Fruit fly (Drosophila melanogaster) whole organism, embryonic: ENCODE results near the gene dsd.
A peak's percentile ranks its signal among the peaks of the same experiment; 100 is the strongest.

Experiments
- Abd-B ChIP-seq: fragments of 200-800 bp; sonication (Bioruptor generic); optimal IDR thresholded peaks from 2 replicates; lab custom pipeline; 2018; ENCODE audit warnings: missing biosample characterization, mild to moderate bottlenecking, missing genetic modification characterization, moderate library complexity
- CG10565 ChIP-seq: fragments of 200-800 bp; sonication (Bioruptor generic); optimal IDR thresholded peaks from 3 replicates; lab custom pipeline; 2016; ENCODE audit warnings: missing biosample characterization, mild to moderate bottlenecking, missing genetic modification characterization
- CG11085 ChIP-seq: fragments of 200-800 bp; sonication (Bioruptor generic); IDR thresholded peaks from 2 replicates; pipeline ENCODE4 v1.3.6; 2022; ENCODE audit warnings: missing biosample characterization, missing genetic modification characterization
- CG12104 ChIP-seq: fragments of 200-800 bp; sonication (Bioruptor generic); optimal IDR thresholded peaks from 3 replicates; lab custom pipeline; 2016; ENCODE audit warnings: missing biosample characterization, missing genetic modification characterization
- CG12769 ChIP-seq: fragments of 200-800 bp; sonication (Bioruptor generic); optimal IDR thresholded peaks from 2 replicates; lab custom pipeline; 2019; ENCODE audit warnings: missing biosample characterization, mild to moderate bottlenecking, missing genetic modification characterization, moderate library complexity
- CG12942 ChIP-seq: fragments of 200-800 bp; sonication (Bioruptor generic); optimal IDR thresholded peaks from 3 replicates; lab custom pipeline; 2016; ENCODE audit warnings: missing biosample characterization, missing genetic modification characterization
- CG13894 ChIP-seq: fragments of 200-800 bp; sonication (Bioruptor generic); optimal IDR thresholded peaks from 3 replicates; lab custom pipeline; 2018; ENCODE audit warnings: missing biosample characterization, mild to moderate bottlenecking, missing genetic modification characterization, moderate library complexity
- CG18262 ChIP-seq: fragments of 200-800 bp; optimal IDR thresholded peaks from 3 replicates; lab custom pipeline; 2019; ENCODE audit warnings: missing biosample characterization, mild to moderate bottlenecking, missing genetic modification characterization, moderate library complexity
- CG18599 ChIP-seq: fragments of 200-800 bp; sonication (Bioruptor generic); optimal IDR thresholded peaks from 3 replicates; lab custom pipeline; 2017; ENCODE audit warnings: missing biosample characterization, missing genetic modification characterization, mild to moderate bottlenecking, moderate library complexity, missing genetic modification reagents
- CG2120 ChIP-seq: fragments of 200-800 bp; sonication (Bioruptor generic); optimal IDR thresholded peaks from 3 replicates; lab custom pipeline; 2016; ENCODE audit warnings: missing biosample characterization, missing genetic modification characterization
- CG2678 ChIP-seq: fragments of 200-800 bp; sonication (Bioruptor generic); optimal IDR thresholded peaks from 3 replicates; lab custom pipeline; 2019; ENCODE audit warnings: missing biosample characterization, mild to moderate bottlenecking, missing genetic modification characterization, moderate library complexity
- CG32532 ChIP-seq: fragments of 200-800 bp; sonication (Bioruptor generic); IDR thresholded peaks from 2 replicates; pipeline ENCODE4 v1.3.6; 2022; ENCODE audit warnings: missing biosample characterization, missing genetic modification characterization
- CG4360 ChIP-seq: fragments of 200-800 bp; sonication (Bioruptor generic); IDR thresholded peaks from 2 replicates; pipeline ENCODE4 v1.3.6; 2022; ENCODE audit warnings: missing biosample characterization, missing genetic modification characterization
- CG4404 ChIP-seq: fragments of 200-800 bp; sonication (Bioruptor generic); IDR thresholded peaks from 2 replicates; pipeline ENCODE4 v1.3.6; 2022; ENCODE audit warnings: missing biosample characterization, missing genetic modification characterization
- CG6791 ChIP-seq: fragments of 200-800 bp; sonication (Bioruptor generic); IDR thresholded peaks from 3 replicates; pipeline ENCODE4 v1.3.6; 2022; ENCODE audit warnings: missing biosample characterization, missing genetic modification characterization; ENCODE audit not compliant: partially characterized antibody
- CG8089 ChIP-seq: fragments of 200-800 bp; sonication (Bioruptor generic); optimal IDR thresholded peaks from 3 replicates; lab custom pipeline; 2016; ENCODE audit warnings: missing biosample characterization, missing genetic modification characterization
- CG9727 ChIP-seq: fragments of 200-800 bp; sonication (Bioruptor generic); optimal IDR thresholded peaks from 3 replicates; lab custom pipeline; 2017; ENCODE audit warnings: missing biosample characterization, mild to moderate bottlenecking, missing genetic modification characterization
- CHES-1-like ChIP-seq: fragments of 200-800 bp; sonication (Bioruptor generic); optimal IDR thresholded peaks from 2 replicates; lab custom pipeline; 2016; ENCODE audit warnings: missing biosample characterization, missing genetic modification characterization
- Dek ChIP-seq: fragments of 200-800 bp; sonication (Bioruptor generic); optimal IDR thresholded peaks from 3 replicates; lab custom pipeline; 2019; ENCODE audit warnings: missing biosample characterization, mild to moderate bottlenecking, missing genetic modification characterization, moderate library complexity
- Dll ChIP-seq: fragments of 200-800 bp; sonication (Bioruptor generic); IDR thresholded peaks from 4 replicates; pipeline ENCODE4 v1.3.6; 2022; ENCODE audit warnings: missing biosample characterization, missing genetic modification characterization; ENCODE audit not compliant: partially characterized antibody
- H15 ChIP-seq: fragments of 200-800 bp; sonication (Bioruptor generic); IDR thresholded peaks from 3 replicates; pipeline ENCODE4 v1.3.6; 2022; ENCODE audit warnings: missing biosample characterization, missing genetic modification characterization
- HHEX ChIP-seq: fragments of 200-800 bp; sonication (Bioruptor generic); optimal IDR thresholded peaks from 3 replicates; lab custom pipeline; 2017; ENCODE audit warnings: missing biosample characterization, mild to moderate bottlenecking, missing genetic modification characterization, missing genetic modification reagents
- HLH3B ChIP-seq: fragments of 200-800 bp; sonication (Bioruptor generic); IDR thresholded peaks from 2 replicates; pipeline ENCODE4 v1.3.6; 2022; ENCODE audit warnings: missing biosample characterization, missing genetic modification characterization
- Hr39 ChIP-seq: fragments of >200 bp; optimal IDR thresholded peaks from 2 replicates; lab custom pipeline; 2017
- Kr ChIP-seq: fragments of 200-800 bp; sonication (Bioruptor generic); optimal IDR thresholded peaks from 2 replicates; lab custom pipeline; 2017; ENCODE audit warnings: missing biosample characterization, mild to moderate bottlenecking, missing genetic modification characterization
- Max ChIP-seq: fragments of 200-800 bp; sonication (Bioruptor generic); optimal IDR thresholded peaks from 2 replicates; lab custom pipeline; 2016; ENCODE audit warnings: missing biosample characterization, mild to moderate bottlenecking, missing genetic modification characterization
- Med ChIP-seq: fragments of 200-800 bp; sonication (Bioruptor generic); peaks from one replicate; lab custom pipeline; 2016; ENCODE audit warnings: missing biosample characterization, missing genetic modification characterization, mild to moderate bottlenecking, inconsistent platforms, moderate library complexity
- Myb ChIP-seq: fragments of 200-800 bp; sonication (Bioruptor generic); optimal IDR thresholded peaks from 2 replicates; lab custom pipeline; 2016; ENCODE audit warnings: missing biosample characterization, missing genetic modification characterization
- Ptx1 ChIP-seq: fragments of 200-800 bp; sonication (Bioruptor generic); IDR thresholded peaks from 2 replicates; pipeline ENCODE4 v1.3.6; 2022; ENCODE audit warnings: missing biosample characterization, missing genetic modification characterization
- Ssrp ChIP-seq: fragments of 200-800 bp; sonication (Bioruptor generic); optimal IDR thresholded peaks from 2 replicates; lab custom pipeline; 2018; ENCODE audit warnings: missing biosample characterization, mild to moderate bottlenecking, missing genetic modification characterization, moderate library complexity
- Trl ChIP-seq, 3 experiments: fragments of >200 bp in 2 of 3; fragments of 200-800 bp in 1 of 3; sonication (Bioruptor generic) in 1 of 3; optimal IDR thresholded peaks; 2 replicates in 1 of 3; 3 replicates in 2 of 3; lab custom pipeline; 2016 to 2017; ENCODE audit warnings: missing biosample characterization in 1 of 3, missing genetic modification characterization in 1 of 3
- bbx ChIP-seq: fragments of 200-800 bp; sonication (Bioruptor generic); IDR thresholded peaks from 2 replicates; pipeline ENCODE4 v1.3.6; 2022; ENCODE audit warnings: missing biosample characterization, missing genetic modification characterization; ENCODE audit not compliant: partially characterized antibody
- chm ChIP-seq: fragments of 200-800 bp; sonication (Bioruptor generic); IDR thresholded peaks from 2 replicates; pipeline ENCODE4 v1.3.6; 2022; ENCODE audit warnings: missing biosample characterization, missing genetic modification characterization
- chn ChIP-seq: fragments of 200-800 bp; sonication (Bioruptor generic); optimal IDR thresholded peaks from 2 replicates; lab custom pipeline; 2016; ENCODE audit warnings: missing biosample characterization, missing genetic modification characterization
- corto ChIP-seq: fragments of 200-800 bp; sonication (Bioruptor generic); optimal IDR thresholded peaks from 2 replicates; lab custom pipeline; 2016; ENCODE audit warnings: missing biosample characterization, mild to moderate bottlenecking, missing genetic modification characterization, moderate library complexity
- fd96Cb ChIP-seq: fragments of 200-800 bp; sonication (Bioruptor generic); optimal IDR thresholded peaks from 2 replicates; lab custom pipeline; 2018; ENCODE audit warnings: missing biosample characterization, mild to moderate bottlenecking, missing genetic modification characterization, moderate library complexity
- gce ChIP-seq: fragments of 200-800 bp; sonication (Bioruptor generic); IDR thresholded peaks from 3 replicates; pipeline ENCODE4 v1.3.6; 2022; ENCODE audit warnings: missing biosample characterization, missing genetic modification characterization
- gcm ChIP-seq: fragments of 200-800 bp; sonication (Bioruptor generic); optimal IDR thresholded peaks from 2 replicates; lab custom pipeline; 2019; ENCODE audit warnings: missing biosample characterization, mild to moderate bottlenecking, missing genetic modification characterization, moderate library complexity
- her ChIP-seq: fragments of 200-800 bp; sonication (Bioruptor generic); optimal IDR thresholded peaks from 2 replicates; lab custom pipeline; 2016; ENCODE audit warnings: missing biosample characterization, missing genetic modification characterization
- onecut ChIP-seq: fragments of 200-800 bp; sonication (Bioruptor generic); IDR thresholded peaks from 2 replicates; pipeline ENCODE4 v1.3.6; 2022; ENCODE audit warnings: missing biosample characterization, missing genetic modification characterization
- pnt ChIP-seq: fragments of 200-800 bp; sonication (Bioruptor generic); optimal IDR thresholded peaks from 3 replicates; lab custom pipeline; 2016; ENCODE audit warnings: missing biosample characterization, missing genetic modification characterization
- ro ChIP-seq: fragments of 200-800 bp; sonication (Bioruptor generic); IDR thresholded peaks from 2 replicates; pipeline ENCODE4 v1.3.6; 2022; ENCODE audit warnings: missing biosample characterization, missing genetic modification characterization
- vvl ChIP-seq: fragments of 200-800 bp; sonication (Bioruptor generic); IDR thresholded peaks from 2 replicates; pipeline ENCODE4 v1.3.6; 2022; ENCODE audit warnings: missing biosample characterization, missing genetic modification characterization
- wor ChIP-seq: fragments of 200-800 bp; sonication (Bioruptor generic); IDR thresholded peaks from 2 replicates; pipeline ENCODE4 v1.3.6; 2022; ENCODE audit warnings: missing biosample characterization, missing genetic modification characterization

Gene dsd

dm6 chr3R:27557970-27558659 is 49.1 kb downstream of the dsd start (continued):
- no peak for TF ChIP-seq CG10565
- TF ChIP-seq CG6791 (GFP tag; lab: Robert Waterston, UW): peak; percentile 47; the same call in 1 of the 3 replicates
- no peak for TF ChIP-seq onecut (GFP tag; lab: Robert Waterston, UW)
- TF ChIP-seq Med (GFP tag; lab: Kevin White, UChicago): peak; percentile 33
- TF ChIP-seq vvl (GFP tag; lab: Robert Waterston, UW): 0 out of 2 replicates have a peak, but pooled peaks have one; percentile 21
- no peak for TF ChIP-seq CG11085
- no peak for TF ChIP-seq Hr39 (lab: Kevin White, UChicago)
- peak; percentile 19 for TF ChIP-seq CG18599 (GFP tag; lab: Kevin White, UChicago)
- TF ChIP-seq Ptx1 (GFP tag; lab: Robert Waterston, UW): no peak
- no peak for TF ChIP-seq gcm (GFP tag; lab: Kevin White, UChicago)
- no peak for TF ChIP-seq CG12104 (GFP tag; lab: Kevin White, UChicago)
- no peak for TF ChIP-seq Kr (GFP tag; lab: Kevin White, UChicago)
- TF ChIP-seq her (GFP tag; lab: Kevin White, UChicago): no peak
- TF ChIP-seq H15 (GFP tag; lab: Robert Waterston, UW): no peak
- TF ChIP-seq CG4360 (GFP tag; lab: Robert Waterston, UW): peak; percentile 65
- peak; percentile 93 for TF ChIP-seq CG13894
- peak; percentile 16 for TF ChIP-seq CG9727
- TF ChIP-seq Max (GFP tag; lab: Kevin White, UChicago): no peak
- no peak for TF ChIP-seq wor
- TF ChIP-seq CHES-1-like: no peak
- no peak for TF ChIP-seq corto (GFP tag; lab: Kevin White, UChicago)
- TF ChIP-seq Ssrp (tag; lab: Kevin White, UChicago): no peak
- TF ChIP-seq chn (GFP tag; lab: Kevin White, UChicago): peak; percentile 16
- TF ChIP-seq ro: no peak
- TF ChIP-seq bbx: 0 out of 2 replicates have a peak, but pooled peaks have one; percentile 32
- TF ChIP-seq CG2678 (tag; lab: Kevin White, UChicago): no peak
- TF ChIP-seq Myb (GFP tag; lab: Kevin White, UChicago): no peak
- TF ChIP-seq HHEX: no peak
- peak; percentile 38 for TF ChIP-seq CG18262
- TF ChIP-seq pnt (GFP tag; lab: Kevin White, UChicago): no peak
- TF ChIP-seq Dll (GFP tag; lab: Robert Waterston, UW): no peak
- peak; percentile 5 for TF ChIP-seq fd96Cb (tag; lab: Kevin White, UChicago)
- TF ChIP-seq CG4404 (GFP tag; lab: Robert Waterston, UW): no peak
- no peak for TF ChIP-seq CG12769 (tag; lab: Kevin White, UChicago)
- no peak for TF ChIP-seq CG8089 (GFP tag; lab: Kevin White, UChicago)
- no peak for TF ChIP-seq Abd-B
- no peak for TF ChIP-seq HLH3B
- 0 out of 3 replicates have a peak, but pooled peaks have one; percentile 25 for TF ChIP-seq gce (GFP tag; lab: Robert Waterston, UW)
- TF ChIP-seq CG2120 (GFP tag; lab: Kevin White, UChicago): peak; percentile 20
- no peak for TF ChIP-seq CG12942 (GFP tag; lab: Kevin White, UChicago)
- no peak for TF ChIP-seq Trl (optimal IDR thresholded peaks at IDR 0.05; lab: Kevin White, UChicago)
- TF ChIP-seq Trl (GFP tag; optimal IDR thresholded peaks at IDR 0.05; lab: Kevin White, UChicago): no peak
- no peak for TF ChIP-seq Dek (tag; lab: Kevin White, UChicago)
- 0 out of 2 replicates have a peak, but pooled peaks have one; percentile 6 for TF ChIP-seq chm
- 0 out of 2 replicates have a peak, but pooled peaks have one; percentile 13 for TF ChIP-seq CG32532 (GFP tag; lab: Robert Waterston, UW)
